Fruit fly (Drosophila melanogaster): ENCODE data around the gene Cpr78Cc.

The Cpr78Cc gene

DNA sequence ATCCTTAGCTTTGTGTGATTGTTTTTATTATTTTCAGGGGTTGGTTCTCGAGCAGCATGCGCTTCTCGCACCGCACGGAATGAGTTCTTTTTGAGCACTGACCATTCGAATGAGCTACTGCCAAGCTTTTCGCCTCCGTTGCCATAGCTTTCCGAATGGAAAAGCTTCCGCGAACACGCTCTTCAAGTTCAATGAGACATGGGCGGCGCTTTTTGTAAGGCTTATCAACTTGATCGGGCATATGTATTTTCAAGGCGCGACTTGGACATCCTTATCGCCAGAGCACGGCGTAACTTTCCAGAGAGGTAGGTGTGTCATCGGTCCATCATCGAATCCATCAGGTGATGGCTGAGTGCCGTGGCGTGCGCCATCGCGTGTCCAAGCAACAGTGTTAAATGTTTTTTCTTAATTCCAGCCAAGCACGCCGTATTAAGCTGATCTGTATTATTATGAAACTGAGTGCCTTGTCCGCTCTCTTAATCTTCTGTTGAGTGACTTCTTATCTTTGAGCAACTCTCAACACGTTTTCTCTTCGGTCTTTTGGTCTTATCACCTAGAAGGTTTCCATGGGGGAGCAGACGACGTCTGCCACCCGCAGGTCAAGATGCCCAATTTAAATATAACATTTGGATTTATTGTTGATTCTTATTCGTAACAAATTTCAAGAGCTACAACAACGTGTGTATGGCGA is 20.4 kb upstream of the Cpr78Cc start, which contains the start of gene AcCoAS (continued):
- TF ChIP-seq Ets97D (GFP tag; optimal IDR thresholded peaks at IDR 0.05) (no peak), rib (GFP tag; IDR thresholded peaks at IDR 0.05) (peak; percentile 52; the same call in 1 of the 2 replicates), org-1 (GFP tag; optimal IDR thresholded peaks at IDR 0.05) (peak; percentile 5), HLH3B (GFP tag; IDR thresholded peaks at IDR 0.05) (no peak; the same call in 1 of the 2 replicates), Aef1 (GFP tag; IDR thresholded peaks at IDR 0.05) (no peak), lmd (GFP tag; IDR thresholded peaks at IDR 0.05) (no peak), Med (GFP tag) (peak; percentile 93), bab2 (GFP tag; optimal IDR thresholded peaks at IDR 0.05) (no peak), ranshi (GFP tag; IDR thresholded peaks at IDR 0.05) (0 out of 2 replicates have a peak, but pooled peaks have one; percentile 8), Atf6 (GFP tag; IDR thresholded peaks at IDR 0.05) (peak; percentile 51; the same call in 1 of the 2 replicates), CoRest (tag; optimal IDR thresholded peaks at IDR 0.05) (peak; percentile 5), HmgZ (tag; optimal IDR thresholded peaks at IDR 0.05) (peak; percentile 44), Hr51 (GFP tag; optimal IDR thresholded peaks at IDR 0.05) (peak in 1 of 2 experiments; percentile 1), grn (GFP tag; optimal IDR thresholded peaks at IDR 0.05) (peak; percentile 91), Hmx (GFP tag; optimal IDR thresholded peaks at IDR 0.05) (no peak), grau (tag; optimal IDR thresholded peaks at IDR 0.05) (peak; percentile 44), ssp (GFP tag; IDR thresholded peaks at IDR 0.05) (no peak), Rfx (GFP tag; IDR thresholded peaks at IDR 0.05) (peak; percentile 76), her (GFP tag; optimal IDR thresholded peaks at IDR 0.05) (peak; percentile 36), CG10209 (GFP tag; optimal IDR thresholded peaks at IDR 0.05) (peak; percentile 7), amos (GFP tag; IDR thresholded peaks at IDR 0.05; ENCODE audit: partially characterized antibody) (peak; percentile 51; the same call in 1 of the 2 replicates), CG2712 (tag; optimal IDR thresholded peaks at IDR 0.05) (peak; percentile 14), CG11085 (GFP tag; IDR thresholded peaks at IDR 0.05) (0 out of 2 replicates have a peak, but pooled peaks have one; percentile 7), zfh2 (GFP tag; optimal IDR thresholded peaks at IDR 0.05) (peak; percentile 54), sd (tag; optimal IDR thresholded peaks at IDR 0.05) (peak; percentile 19), CG33557 (GFP tag; optimal IDR thresholded peaks at IDR 0.05) (no peak), CG17829 (tag; optimal IDR thresholded peaks at IDR 0.05) (no peak), chn (GFP tag; optimal IDR thresholded peaks at IDR 0.05) (no peak), Hand (GFP tag; optimal IDR thresholded peaks at IDR 0.05) (peak; percentile 73), nom (GFP tag; optimal IDR thresholded peaks at IDR 0.05) (peak; percentile 26), CG9932 (GFP tag; IDR thresholded peaks at IDR 0.05) (peak; percentile 56; the same call in 1 of the 2 replicates), bowl (GFP tag; IDR thresholded peaks at IDR 0.05) (no peak), CG10543 (GFP tag; optimal IDR thresholded peaks at IDR 0.05) (peak; percentile 88), CG9727 (GFP tag; optimal IDR thresholded peaks at IDR 0.05) (peak; percentile 38), CG3995 (GFP tag; optimal IDR thresholded peaks at IDR 0.05) (no peak), E2f2 (GFP tag; IDR thresholded peaks at IDR 0.05) (peak; percentile 13; the same call in 1 of the 2 replicates), Lhr (GFP tag; optimal IDR thresholded peaks at IDR 0.05) (no peak), CG32532 (GFP tag; IDR thresholded peaks at IDR 0.05) (peak; percentile 59; the same call in 1 of the 2 replicates), CG11695 (GFP tag; IDR thresholded peaks at IDR 0.05) (0 out of 3 replicates have a peak, but pooled peaks have one; percentile 29), BtbVII (GFP tag; optimal IDR thresholded peaks at IDR 0.05) (peak; percentile 72), scrt (GFP tag; optimal IDR thresholded peaks at IDR 0.05) (peak; percentile 48), ind (GFP tag; optimal IDR thresholded peaks at IDR 0.05) (peak; percentile 1), pzg (GFP tag; optimal IDR thresholded peaks at IDR 0.05) (peak; percentile 33), mirr (GFP tag; optimal IDR thresholded peaks at IDR 0.05) (peak; percentile 82), Fer3 (tag; optimal IDR thresholded peaks at IDR 0.05) (peak; percentile 14), Dek (tag; optimal IDR thresholded peaks at IDR 0.05) (peak; percentile 10), CG10147 (GFP tag; optimal IDR thresholded peaks at IDR 0.05) (peak; percentile 22), CG34422 (GFP tag; IDR thresholded peaks at IDR 0.05) (peak; percentile 34; the same call in 1 of the 3 replicates), CG12071 (GFP tag; optimal IDR thresholded peaks at IDR 0.05) (peak; percentile 34)
